Worm (Caenorhabditis elegans) whole organism, midembryonic: ENCODE data around the gene ech-2.
A peak's percentile ranks its signal among the peaks of the same experiment; 100 is the strongest.

Experiments
- cog-1 ChIP-seq: sonication (generic microtip); optimal IDR thresholded peaks from 2 replicates; lab custom pipeline; 2016; ENCODE audit warnings: missing genetic modification characterization, missing compliant biosample characterization
- flt-1 ChIP-seq: fragments of 200-800 bp; sonication (Bioruptor generic); IDR thresholded peaks from 2 replicates; pipeline ENCODE4 v1.3.6; 2022; ENCODE audit warnings: missing genetic modification characterization, missing compliant biosample characterization
- klf-2 ChIP-seq: fragments of 200-800 bp; sonication (Bioruptor generic); conservative IDR thresholded peaks from 2 replicates; pipeline ENCODE4 v1.3.6; 2022; ENCODE audit warnings: missing genetic modification reagents, missing genetic modification characterization, missing compliant biosample characterization
- ztf-29 ChIP-seq: fragments of 200-800 bp; sonication (Bioruptor generic); IDR thresholded peaks from 2 replicates; pipeline ENCODE4 v1.3.6; 2022; ENCODE audit warnings: missing genetic modification reagents, missing genetic modification characterization, missing compliant biosample characterization

DNA sequence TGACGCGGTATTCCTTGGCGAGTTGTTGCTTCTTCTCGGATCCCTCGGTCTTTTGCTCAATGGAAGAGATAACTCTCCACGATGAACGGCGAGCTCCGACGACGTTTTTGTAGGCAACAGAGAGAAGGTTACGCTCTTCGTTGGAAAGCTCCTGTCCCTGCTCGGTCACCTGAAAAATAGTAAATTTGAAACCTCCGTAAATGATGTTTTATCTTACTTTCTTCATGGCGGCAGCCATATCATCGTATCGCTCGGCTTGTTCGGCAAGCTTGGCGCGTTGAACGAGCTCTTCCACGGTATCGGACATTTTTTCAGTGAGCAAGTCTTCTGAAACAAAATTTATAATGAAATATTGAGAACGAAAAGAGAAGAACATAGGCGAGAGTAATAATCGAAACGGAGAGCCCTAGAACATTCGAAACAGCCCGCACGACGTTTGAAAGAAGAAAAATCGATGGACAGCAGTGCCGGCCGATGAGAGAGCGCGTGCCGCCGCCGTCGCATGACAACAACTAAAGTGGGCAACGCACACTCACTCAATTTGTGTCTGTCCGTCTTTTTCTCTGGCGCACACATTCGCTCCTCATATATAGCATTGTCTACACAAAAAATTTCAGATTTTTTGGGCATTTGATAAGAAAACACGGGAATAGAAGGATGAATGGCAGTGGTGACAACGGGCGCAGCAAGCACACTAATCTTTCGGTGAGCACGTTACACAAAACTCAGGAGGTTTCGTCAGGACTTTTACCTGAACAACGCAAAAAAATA is 34.4 kb downstream of the ech-2 start, which contains the start of the genes par-5 and M117.3:
- TF ChIP-seq ztf-29 (GFP tag; lab: Robert Waterston, UW) (no peak), flt-1 (GFP tag; lab: Robert Waterston, UW) (0 out of 2 replicates have a peak, but pooled peaks have one; percentile 11), cog-1 (tag; lab: Kevin White, UChicago) (peak; percentile 56), klf-2 (no peak)
